Fruit fly (Drosophila melanogaster) whole organism: Measurements from ENCODE around the gene MtnF.

Experiments
- CG8478 ChIP-seq: fragments of >200 bp; optimal IDR thresholded peaks from 2 replicates; lab custom pipeline; 2018; ENCODE audit warnings: inconsistent platforms
- Dll ChIP-seq: fragments of >200 bp; optimal IDR thresholded peaks from 2 replicates; lab custom pipeline; 2017
- EcR ChIP-seq, 2 experiments: fragments of >200 bp; optimal IDR thresholded peaks; 2 replicates each; lab custom pipeline; 2017; ENCODE audit warnings: missing biosample characterization in 2 of 2, missing genetic modification characterization in 2 of 2, missing genetic modification reagents in 2 of 2
- pan ChIP-seq: fragments of >200 bp; optimal IDR thresholded peaks from 2 replicates; lab custom pipeline; 2017
- psq ChIP-seq: fragments of >200 bp; optimal IDR thresholded peaks from 2 replicates; lab custom pipeline; 2017
- usp ChIP-seq: fragments of >200 bp; optimal IDR thresholded peaks from 2 replicates; lab custom pipeline; 2017; ENCODE audit warnings: missing biosample characterization, missing genetic modification characterization, mixed read lengths

MtnF gene

DNA sequence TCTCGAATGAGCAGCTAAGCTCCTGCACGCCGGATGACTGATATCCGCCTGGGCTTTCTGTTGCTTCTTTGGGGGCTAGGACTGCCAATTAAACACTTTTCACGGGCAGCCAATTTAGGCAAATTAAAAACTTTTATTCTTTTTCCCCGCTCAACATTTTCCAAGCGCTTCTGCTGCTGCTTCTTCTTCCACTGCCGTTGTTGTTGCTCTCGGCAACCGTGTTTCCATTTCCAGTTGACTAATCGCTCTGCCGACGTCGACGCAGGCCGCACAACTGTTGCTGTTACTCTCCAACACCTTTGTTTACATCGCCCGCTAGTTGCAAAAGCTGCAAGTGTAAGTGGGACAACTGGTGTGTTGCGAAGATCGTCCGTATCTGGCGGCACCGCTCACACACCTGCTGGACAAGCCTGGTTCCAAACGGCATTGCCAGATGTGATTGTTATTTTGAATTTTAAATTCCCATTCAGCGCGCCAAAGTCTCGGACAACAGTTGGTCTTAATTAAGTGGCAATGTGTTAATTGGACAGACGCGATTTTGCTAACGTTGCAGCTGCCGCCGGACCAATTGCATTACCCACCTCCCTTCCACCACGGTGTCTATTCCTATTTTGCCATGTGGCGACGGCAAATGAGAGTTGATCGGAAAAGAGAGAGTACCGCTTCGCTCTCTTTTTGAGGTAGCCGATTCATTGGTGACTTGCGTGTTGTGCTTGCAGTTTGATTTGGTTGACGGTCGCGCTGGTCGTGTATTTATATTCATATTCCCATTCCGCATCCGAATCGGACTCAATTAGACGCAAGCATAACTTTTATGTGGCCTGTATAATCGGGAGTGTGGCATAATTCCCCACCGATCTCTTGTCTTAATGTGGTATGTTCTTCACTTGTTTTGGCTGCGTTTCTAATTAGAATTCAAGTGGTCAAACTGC lies 4.8 kb downstream of the MtnF start, which contains the start of gene Wsck:
TSS of gene Wsck (minus strand) at position 199 of the 932 bp plus-strand sequence.
- TF ChIP-seq psq (lab: Kevin White, UChicago) (no peak), CG8478 (lab: Kevin White, UChicago) (peak; percentile 97)

DNA sequence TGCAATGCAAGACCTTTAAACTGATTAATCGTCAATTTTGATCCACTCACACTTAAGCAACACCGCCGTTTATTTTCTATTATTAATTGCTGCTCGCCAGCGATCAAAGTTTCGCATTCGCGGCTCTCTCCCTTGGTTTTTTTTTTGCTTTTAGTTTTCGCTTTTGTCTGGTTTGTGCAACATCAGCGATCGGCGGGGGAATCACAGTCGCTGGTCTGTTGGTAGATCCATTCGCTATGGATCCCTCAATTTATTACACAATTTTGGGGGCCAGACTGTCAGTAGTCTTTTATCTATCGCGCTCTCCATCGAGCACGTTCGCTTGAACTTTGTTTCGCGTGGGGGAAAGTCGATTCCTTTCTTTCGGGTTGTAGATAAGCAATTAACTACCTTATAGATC lies 8.3 kb downstream of the MtnF start:
- TF ChIP-seq pan (lab: Kevin White, UChicago) (no peak), usp (no peak), EcR (GFP tag; optimal IDR thresholded peaks at IDR 0.05; lab: Kevin White, UChicago) (no peak), CG8478 (lab: Kevin White, UChicago) (no peak), Dll (lab: Kevin White, UChicago) (no peak), psq (lab: Kevin White, UChicago) (no peak)

DNA sequence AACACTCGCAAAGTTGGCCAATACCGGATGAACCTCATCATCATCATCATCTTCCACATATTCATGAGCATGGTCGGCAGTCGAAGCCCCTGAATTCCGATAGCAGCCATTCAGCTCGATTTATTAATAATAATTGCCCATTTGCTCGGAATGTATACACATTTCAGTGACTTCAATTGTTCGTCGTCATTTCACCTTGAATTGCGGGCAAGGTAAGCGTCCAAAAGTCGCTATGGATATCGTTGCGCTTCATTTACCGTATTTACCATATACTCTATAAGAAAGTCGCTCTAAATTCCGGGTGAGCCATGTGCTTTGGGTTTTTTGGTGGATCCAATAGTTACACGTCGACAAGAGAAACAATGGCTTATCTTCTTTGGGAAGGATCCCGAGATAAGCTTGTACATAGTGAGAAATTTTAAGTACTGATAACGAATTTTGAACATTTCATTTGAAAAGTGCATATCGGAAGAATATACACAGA lies 8.9 kb downstream of the MtnF start:
- TF ChIP-seq EcR (GFP tag; optimal IDR thresholded peaks at IDR 0.05; lab: Kevin White, UChicago) (no peak), pan (lab: Kevin White, UChicago) (no peak), Dll (lab: Kevin White, UChicago) (no peak), CG8478 (lab: Kevin White, UChicago) (no peak), usp (no peak), psq (lab: Kevin White, UChicago) (no peak)

DNA sequence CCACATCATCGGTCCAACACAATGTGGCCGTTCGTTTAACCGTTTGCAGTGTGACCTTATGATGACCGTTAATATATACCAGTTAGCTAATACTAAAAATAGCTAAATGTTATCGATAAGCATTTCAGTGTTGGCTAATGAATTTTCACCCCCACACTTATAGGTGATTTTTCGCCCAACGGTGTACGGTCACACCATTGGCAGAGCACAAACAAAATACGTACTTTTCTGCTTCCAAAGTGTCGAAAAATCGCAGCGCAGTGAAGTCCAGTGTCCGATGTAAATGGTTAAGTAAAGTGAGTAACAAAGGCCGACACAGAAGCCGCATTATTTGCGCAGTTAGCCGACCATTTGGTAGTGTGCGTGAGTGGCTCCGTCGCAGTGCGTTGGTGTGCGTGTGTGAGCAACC lies 9.4 kb downstream of the MtnF start, which contains the start of the genes Syx18 and atl:
TSS of gene Syx18 (minus strand) at position 46 of the 409 bp plus-strand sequence.
TSS of gene atl (plus strand) at position 155 of the 409 bp plus-strand sequence.
- TF ChIP-seq Dll (lab: Kevin White, UChicago): no peak
- no peak for TF ChIP-seq psq (lab: Kevin White, UChicago)
- no peak for TF ChIP-seq pan (lab: Kevin White, UChicago)
- TF ChIP-seq usp: no peak
- TF ChIP-seq CG8478 (lab: Kevin White, UChicago): no peak
- TF ChIP-seq EcR (GFP tag; optimal IDR thresholded peaks at IDR 0.05; lab: Kevin White, UChicago): no peak

DNA sequence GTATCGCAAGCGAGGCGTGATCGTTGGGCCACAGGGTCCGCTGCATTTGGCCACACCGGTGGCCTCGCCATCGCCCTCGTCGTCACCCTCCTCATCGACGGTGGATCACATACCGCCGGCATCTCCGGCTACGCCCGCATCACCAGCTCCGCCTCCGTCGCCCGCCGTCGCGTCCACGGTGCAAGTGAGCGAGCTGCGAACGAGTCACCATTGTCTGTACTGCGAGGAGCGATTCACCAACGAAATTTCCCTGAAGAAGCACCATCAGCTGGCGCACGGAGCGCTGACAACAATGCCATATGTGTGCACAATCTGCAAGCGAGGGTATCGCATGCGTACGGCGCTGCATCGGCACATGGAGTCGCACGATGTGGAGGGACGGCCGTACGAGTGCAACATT lies 14.4 kb downstream of the MtnF start:
- TF ChIP-seq CG8478 (lab: Kevin White, UChicago) (no peak), psq (lab: Kevin White, UChicago) (no peak), EcR (GFP tag; optimal IDR thresholded peaks at IDR 0.05; lab: Kevin White, UChicago) (no peak), usp (no peak), Dll (lab: Kevin White, UChicago) (no peak), pan (lab: Kevin White, UChicago) (no peak)

DNA sequence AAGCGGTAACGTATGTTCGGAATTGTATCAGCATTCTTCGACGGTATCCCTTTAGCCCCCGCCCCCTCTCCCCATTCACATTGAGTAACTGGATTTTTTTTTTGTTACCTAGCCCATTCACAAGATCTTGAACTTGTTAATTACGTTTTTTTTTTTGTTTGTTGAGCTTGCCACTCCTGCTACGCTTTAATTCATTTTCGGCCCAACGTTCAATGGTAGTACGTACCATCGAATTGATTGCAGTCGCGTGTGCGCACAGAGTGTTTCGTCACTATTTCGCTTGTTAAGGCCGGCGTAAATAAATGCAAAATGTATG lies 20.3 kb downstream of the MtnF start:
- TF ChIP-seq EcR (GFP tag; optimal IDR thresholded peaks at IDR 0.05; lab: Kevin White, UChicago) (no peak), Dll (lab: Kevin White, UChicago) (no peak), usp (no peak), psq (lab: Kevin White, UChicago) (no peak), CG8478 (lab: Kevin White, UChicago) (no peak), pan (lab: Kevin White, UChicago) (no peak)

DNA sequence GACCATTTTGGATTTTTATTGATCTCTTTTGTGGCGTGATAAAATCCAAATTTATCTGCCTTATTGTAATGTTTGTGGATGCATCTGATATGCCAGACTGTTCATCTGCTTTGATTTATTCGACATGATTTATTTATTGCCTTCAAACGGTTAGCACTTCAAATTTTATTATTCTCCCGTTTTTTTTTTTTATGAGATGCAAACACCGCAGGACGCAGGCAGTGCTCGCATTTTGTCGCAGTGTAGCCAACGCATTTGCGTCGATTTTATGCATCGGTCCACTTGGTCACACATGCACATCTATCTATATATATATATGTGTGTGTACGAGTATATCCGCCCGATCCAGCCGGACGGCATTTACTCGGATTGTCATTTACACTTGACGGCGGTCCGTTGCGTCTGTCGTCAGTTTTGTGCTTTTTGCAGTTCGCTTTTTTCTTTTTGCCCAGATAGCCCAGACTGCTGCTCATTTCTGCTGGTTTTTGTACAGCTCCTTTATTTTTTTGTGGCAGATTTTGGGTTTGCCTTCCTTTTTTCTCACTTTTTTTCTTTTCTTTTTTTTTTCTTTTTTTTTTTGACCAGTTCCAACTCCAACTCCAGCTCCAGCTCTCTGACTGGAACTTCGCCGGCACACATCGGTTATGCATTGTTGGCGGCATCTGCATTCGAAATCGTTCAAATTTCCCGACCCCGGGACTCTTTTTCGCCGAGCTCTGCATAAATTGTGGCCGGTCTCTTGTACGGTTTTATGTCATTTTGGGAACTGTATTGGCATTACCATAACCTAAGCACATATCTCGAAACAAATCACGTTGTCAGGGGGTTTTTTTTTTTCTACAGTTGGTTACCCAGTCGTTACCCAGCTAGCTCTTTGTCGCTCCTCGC lies 20.9 kb downstream of the MtnF start:
- TF ChIP-seq Dll (lab: Kevin White, UChicago) (no peak), psq (lab: Kevin White, UChicago) (no peak), CG8478 (lab: Kevin White, UChicago) (no peak), EcR (GFP tag; optimal IDR thresholded peaks at IDR 0.05; lab: Kevin White, UChicago) (no peak), pan (lab: Kevin White, UChicago) (no peak), usp (no peak)

DNA sequence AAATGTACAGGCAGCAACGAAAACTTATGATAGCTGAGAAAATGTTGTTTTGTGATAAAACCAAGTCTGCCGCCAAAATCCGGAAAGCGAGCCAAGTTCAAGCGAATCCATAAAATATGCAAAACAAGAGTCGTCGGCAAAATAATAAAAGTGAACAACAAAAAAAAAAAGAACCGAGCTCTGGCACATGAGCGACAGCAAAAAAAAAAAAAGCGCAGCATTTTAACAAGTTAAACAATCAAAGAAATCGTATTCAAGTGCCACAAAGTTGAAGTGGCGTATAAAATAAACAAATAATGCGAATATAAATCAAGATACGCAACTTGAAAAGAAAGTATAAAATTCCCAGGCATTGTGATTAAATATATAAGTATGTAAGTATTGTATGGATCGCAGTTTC lies 26.6 kb downstream of the MtnF start:
- no peak for TF ChIP-seq EcR (GFP tag; optimal IDR thresholded peaks at IDR 0.05; lab: Kevin White, UChicago)
- TF ChIP-seq Dll (lab: Kevin White, UChicago): no peak
- no peak for TF ChIP-seq psq (lab: Kevin White, UChicago)
- no peak for TF ChIP-seq CG8478 (lab: Kevin White, UChicago)
- no peak for TF ChIP-seq pan (lab: Kevin White, UChicago)
- TF ChIP-seq usp: no peak

DNA sequence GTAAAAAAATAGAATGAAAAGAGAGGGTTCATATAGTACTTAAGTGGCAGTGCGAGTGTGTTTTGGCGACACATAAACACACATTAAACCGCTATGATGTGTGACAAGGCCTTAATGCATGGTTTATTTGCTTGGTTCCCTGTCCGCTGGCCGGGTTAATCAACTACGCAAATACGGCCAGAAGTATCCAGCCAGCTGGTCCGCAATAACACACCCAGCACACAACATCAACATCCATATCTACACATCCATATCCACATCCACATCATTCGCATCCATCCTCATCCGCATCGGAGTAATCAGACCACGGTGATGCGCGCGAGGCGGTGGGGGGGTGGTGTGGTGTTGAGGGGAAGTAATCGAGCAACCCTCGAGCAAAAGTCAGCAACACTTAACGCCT lies 28.1 kb downstream of the MtnF start:
- no peak for TF ChIP-seq CG8478 (lab: Kevin White, UChicago)
- no peak for TF ChIP-seq EcR (GFP tag; optimal IDR thresholded peaks at IDR 0.05; lab: Kevin White, UChicago)
- TF ChIP-seq psq (lab: Kevin White, UChicago): no peak
- TF ChIP-seq pan (lab: Kevin White, UChicago): no peak
- TF ChIP-seq Dll (lab: Kevin White, UChicago): no peak
- TF ChIP-seq usp: no peak

DNA sequence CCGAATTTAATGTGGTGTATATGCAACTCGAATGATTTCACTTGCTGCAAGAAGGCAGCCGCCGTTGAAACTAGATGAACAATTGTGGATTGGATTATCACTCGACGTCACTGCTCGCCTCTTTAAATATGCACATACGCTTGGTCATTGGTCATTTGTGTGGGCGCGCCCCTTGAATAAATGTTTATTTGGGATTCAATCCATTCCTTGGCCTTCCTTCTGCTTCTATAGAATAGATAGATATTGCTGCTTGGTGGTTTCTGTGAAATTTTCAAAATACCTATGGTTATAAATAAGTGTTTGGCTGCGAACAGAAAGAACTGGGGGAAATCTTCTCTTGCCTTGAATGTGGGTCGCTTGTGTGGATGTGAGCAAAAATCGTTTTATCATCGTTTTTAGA lies 30.8 kb downstream of the MtnF start:
- no peak for TF ChIP-seq Dll (lab: Kevin White, UChicago)
- no peak for TF ChIP-seq pan (lab: Kevin White, UChicago)
- no peak for TF ChIP-seq usp
- no peak for TF ChIP-seq psq (lab: Kevin White, UChicago)
- no peak for TF ChIP-seq CG8478 (lab: Kevin White, UChicago)
- no peak for TF ChIP-seq EcR (GFP tag; optimal IDR thresholded peaks at IDR 0.05; lab: Kevin White, UChicago)
